Fruit fly (Drosophila melanogaster): ENCODE results near the gene CG33995.

DNA sequence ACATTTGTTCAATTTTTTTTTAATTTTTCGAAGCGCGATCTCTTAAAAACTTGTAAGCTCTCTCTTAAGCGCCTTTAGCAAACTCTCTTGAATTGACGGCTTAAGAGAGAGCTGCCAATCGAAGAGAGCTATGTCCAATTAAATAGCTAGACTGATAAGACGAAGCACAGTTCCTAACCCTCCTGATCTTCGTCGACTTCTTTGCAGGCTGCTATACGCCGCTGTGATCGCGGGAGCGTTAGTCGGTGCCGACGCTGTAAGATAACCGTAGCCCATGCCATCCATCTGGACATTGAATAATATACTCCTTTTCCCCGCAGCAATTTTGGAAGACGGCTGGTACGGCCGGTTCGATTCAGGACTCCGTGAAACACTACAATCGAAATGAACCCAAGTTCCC, 12.5 kb upstream of the CG33995 start:
- TF ChIP-seq CG8478 (optimal IDR thresholded peaks at IDR 0.05) (no peak), pan (optimal IDR thresholded peaks at IDR 0.05) (no peak), psq (optimal IDR thresholded peaks at IDR 0.05) (no peak), Dll (optimal IDR thresholded peaks at IDR 0.05) (no peak), EcR (GFP tag; optimal IDR thresholded peaks at IDR 0.05) (no peak), usp (GFP tag; optimal IDR thresholded peaks at IDR 0.05) (no peak)

All from whole organism.